Worm (Caenorhabditis elegans): ENCODE results near the gene C27D6.12.

DNA sequence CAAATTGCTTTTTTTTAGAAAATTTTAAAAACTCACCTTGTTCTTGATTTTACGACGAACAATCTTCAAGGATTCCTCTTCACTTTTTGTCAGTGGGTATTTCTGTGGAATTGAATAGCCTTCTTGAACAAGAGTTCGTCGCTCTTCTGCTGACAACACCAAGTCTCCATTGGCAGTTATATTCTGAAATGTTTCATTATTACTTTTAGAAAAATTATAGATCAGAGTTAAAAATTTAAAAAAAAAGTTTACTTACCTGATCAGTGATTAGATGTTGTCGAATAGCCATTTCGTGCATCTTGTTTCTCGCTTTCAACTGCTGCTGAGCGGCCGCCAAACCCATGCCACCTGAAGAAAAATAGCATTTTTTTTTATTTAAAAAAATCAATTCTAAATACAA is 2.5 kb upstream of the C27D6.12 start:
- TF ChIP-seq ztf-23 (GFP tag; IDR thresholded peaks at IDR 0.05) (no peak), ztf-29 (GFP tag; IDR thresholded peaks at IDR 0.05) (no peak), med-1 (GFP tag; optimal IDR thresholded peaks at IDR 0.05; ENCODE audit: insufficient read depth) (no peak), klf-2 (GFP tag; conservative IDR thresholded peaks at IDR 0.05) (no peak), cog-1 (tag; optimal IDR thresholded peaks at IDR 0.05) (no peak), flt-1 (GFP tag; IDR thresholded peaks at IDR 0.05) (no peak), tab-1 (GFP tag; IDR thresholded peaks at IDR 0.05) (no peak), ref-1 (GFP tag; conservative IDR thresholded peaks at IDR 0.05) (no peak)
